Fruit fly (Drosophila melanogaster) whole organism, embryonic: ENCODE measurements around the gene sage.

Source experiments
- Ada2b ChIP-seq: fragments of 200-800 bp; sonication (Bioruptor generic); IDR thresholded peaks from 2 replicates; pipeline ENCODE4 v1.3.6; 2022; ENCODE audit warnings: missing biosample characterization, missing genetic modification characterization
- Antp ChIP-seq: fragments of 200-800 bp; sonication (Bioruptor generic); optimal IDR thresholded peaks from 3 replicates; lab custom pipeline; 2016; ENCODE audit warnings: missing biosample characterization, missing genetic modification characterization
- B-H2 ChIP-seq: fragments of 200-800 bp; sonication (Bioruptor generic); optimal IDR thresholded peaks from 2 replicates; lab custom pipeline; 2018; ENCODE audit warnings: missing biosample characterization, mild to moderate bottlenecking, missing genetic modification characterization
- BEAF-32 ChIP-seq: fragments of 200-800 bp; sonication (Bioruptor generic); optimal IDR thresholded peaks from 3 replicates; lab custom pipeline; 2017; ENCODE audit warnings: missing biosample characterization, missing genetic modification characterization, mild to moderate bottlenecking, moderate library complexity, missing genetic modification reagents
- CG12219 ChIP-seq: fragments of 200-800 bp; sonication (Bioruptor generic); optimal IDR thresholded peaks from 3 replicates; lab custom pipeline; 2018; ENCODE audit warnings: missing biosample characterization, mild to moderate bottlenecking, missing genetic modification characterization
- CG12236 ChIP-seq: fragments of 200-800 bp; sonication (Bioruptor generic); optimal IDR thresholded peaks from 2 replicates; lab custom pipeline; 2016; ENCODE audit warnings: missing biosample characterization, missing genetic modification characterization
- CG12769 ChIP-seq: fragments of 200-800 bp; sonication (Bioruptor generic); optimal IDR thresholded peaks from 2 replicates; lab custom pipeline; 2019; ENCODE audit warnings: missing biosample characterization, mild to moderate bottlenecking, missing genetic modification characterization, moderate library complexity
- CG12942 ChIP-seq: fragments of 200-800 bp; sonication (Bioruptor generic); optimal IDR thresholded peaks from 3 replicates; lab custom pipeline; 2016; ENCODE audit warnings: missing biosample characterization, missing genetic modification characterization
- CG14014 ChIP-seq: fragments of 200-800 bp; sonication (Bioruptor generic); IDR thresholded peaks from 2 replicates; pipeline ENCODE4 v1.3.6; 2022; ENCODE audit warnings: missing biosample characterization, missing genetic modification characterization
- CG15011 ChIP-seq: fragments of 200-800 bp; sonication (Bioruptor generic); optimal IDR thresholded peaks from 3 replicates; lab custom pipeline; 2018; ENCODE audit warnings: missing biosample characterization, mild to moderate bottlenecking, missing genetic modification characterization
- CG1602 ChIP-seq: fragments of 200-800 bp; sonication (Bioruptor generic); optimal IDR thresholded peaks from 3 replicates; lab custom pipeline; 2016; ENCODE audit warnings: missing biosample characterization, missing genetic modification characterization
- CG16779 ChIP-seq: fragments of 200-800 bp; sonication (Bioruptor generic); IDR thresholded peaks from 2 replicates; pipeline ENCODE4 v1.3.6; 2022; ENCODE audit warnings: missing biosample characterization, missing genetic modification characterization
- CG16863 ChIP-seq: fragments of 200-800 bp; sonication (Bioruptor generic); optimal IDR thresholded peaks from 3 replicates; lab custom pipeline; 2016; ENCODE audit warnings: missing biosample characterization, missing genetic modification characterization
- CG17802 ChIP-seq: fragments of 200-800 bp; sonication (Bioruptor generic); optimal IDR thresholded peaks from 2 replicates; lab custom pipeline; 2018; ENCODE audit warnings: missing biosample characterization, mild to moderate bottlenecking, missing genetic modification characterization, moderate library complexity
- CG17829 ChIP-seq: fragments of 200-800 bp; optimal IDR thresholded peaks from 2 replicates; lab custom pipeline; 2019; ENCODE audit warnings: missing biosample characterization, mild to moderate bottlenecking, missing genetic modification characterization, moderate library complexity
- CG17912 ChIP-seq: fragments of 200-800 bp; sonication (Bioruptor generic); optimal IDR thresholded peaks from 2 replicates; lab custom pipeline; 2018; ENCODE audit warnings: missing biosample characterization, mild to moderate bottlenecking, missing genetic modification characterization
- CG2116 ChIP-seq: fragments of 200-800 bp; sonication (Bioruptor generic); optimal IDR thresholded peaks from 3 replicates; lab custom pipeline; 2018; ENCODE audit warnings: missing biosample characterization, mild to moderate bottlenecking, missing genetic modification characterization
- CG32532 ChIP-seq: fragments of 200-800 bp; sonication (Bioruptor generic); IDR thresholded peaks from 2 replicates; pipeline ENCODE4 v1.3.6; 2022; ENCODE audit warnings: missing biosample characterization, missing genetic modification characterization
- CG32772 ChIP-seq: fragments of 200-800 bp; sonication (Bioruptor generic); IDR thresholded peaks from 2 replicates; pipeline ENCODE4 v1.3.6; 2022; ENCODE audit warnings: missing biosample characterization, missing genetic modification characterization
- CG3995 ChIP-seq: fragments of 200-800 bp; sonication (Bioruptor generic); optimal IDR thresholded peaks from 3 replicates; lab custom pipeline; 2016; ENCODE audit warnings: missing biosample characterization, missing genetic modification characterization
- CG4282 ChIP-seq: fragments of 200-800 bp; sonication (Bioruptor generic); optimal IDR thresholded peaks from 2 replicates; lab custom pipeline; 2016; ENCODE audit warnings: missing biosample characterization, missing genetic modification characterization
- CG4360 ChIP-seq: fragments of 200-800 bp; sonication (Bioruptor generic); IDR thresholded peaks from 2 replicates; pipeline ENCODE4 v1.3.6; 2022; ENCODE audit warnings: missing biosample characterization, missing genetic modification characterization
- CG5245 ChIP-seq: fragments of 200-800 bp; sonication (Bioruptor generic); optimal IDR thresholded peaks from 3 replicates; lab custom pipeline; 2016; ENCODE audit warnings: missing biosample characterization, missing genetic modification characterization
- CG6175 ChIP-seq: fragments of 200-800 bp; sonication (Bioruptor generic); IDR thresholded peaks from 3 replicates; pipeline ENCODE4 v1.3.6; 2022; ENCODE audit warnings: missing biosample characterization, missing genetic modification characterization
- CG6813 ChIP-seq: fragments of 200-800 bp; sonication (Bioruptor generic); optimal IDR thresholded peaks from 2 replicates; lab custom pipeline; 2017; ENCODE audit warnings: missing biosample characterization, missing genetic modification characterization, mild to moderate bottlenecking, moderate library complexity, missing genetic modification reagents
- CG7556 ChIP-seq: fragments of 200-800 bp; sonication (Bioruptor generic); optimal IDR thresholded peaks from 2 replicates; lab custom pipeline; 2017; ENCODE audit warnings: missing biosample characterization, mild to moderate bottlenecking, missing genetic modification characterization
- CG8765 ChIP-seq: fragments of 200-800 bp; sonication (Bioruptor generic); IDR thresholded peaks from 2 replicates; pipeline ENCODE4 v1.3.6; 2022; ENCODE audit warnings: missing biosample characterization, missing genetic modification characterization
- CG9876 ChIP-seq: fragments of 200-800 bp; sonication (Bioruptor generic); optimal IDR thresholded peaks from 2 replicates; lab custom pipeline; 2016; ENCODE audit warnings: missing biosample characterization, missing genetic modification characterization
- CkIIα-i1 ChIP-seq: fragments of 200-800 bp; sonication (Bioruptor generic); IDR thresholded peaks from 2 replicates; pipeline ENCODE4 v1.3.6; 2022; ENCODE audit warnings: missing biosample characterization, missing genetic modification characterization
- Dfd ChIP-seq, 2 experiments: fragments of >200 bp; optimal IDR thresholded peaks; 2 replicates each; lab custom pipeline; 2017; ENCODE audit warnings: missing biosample characterization in 2 of 2, missing genetic modification characterization in 2 of 2
- Doc3 ChIP-seq: fragments of 200-800 bp; sonication (Bioruptor generic); IDR thresholded peaks from 3 replicates; pipeline ENCODE4 v1.3.6; 2022; ENCODE audit warnings: missing biosample characterization, missing genetic modification characterization; ENCODE audit not compliant: partially characterized antibody
- GATAe ChIP-seq: fragments of 200-800 bp; sonication (Bioruptor generic); conservative IDR thresholded peaks from 2 replicates; pipeline ENCODE4 v1.3.6; 2022; ENCODE audit warnings: missing biosample characterization, missing genetic modification characterization
- HmgD ChIP-seq: fragments of 200-800 bp; sonication (Bioruptor generic); optimal IDR thresholded peaks from 3 replicates; lab custom pipeline; 2016; ENCODE audit warnings: missing biosample characterization, missing genetic modification characterization
- Mes4 ChIP-seq: fragments of 200-800 bp; sonication (Bioruptor generic); optimal IDR thresholded peaks from 2 replicates; lab custom pipeline; 2016; ENCODE audit warnings: missing biosample characterization, missing genetic modification characterization
- Sry-δ ChIP-seq: fragments of 200-800 bp; sonication (Bioruptor generic); optimal IDR thresholded peaks from 2 replicates; lab custom pipeline; 2016; ENCODE audit warnings: missing biosample characterization, missing genetic modification characterization
- YL-1 ChIP-seq: fragments of 200-800 bp; sonication (Bioruptor generic); optimal IDR thresholded peaks from 3 replicates; lab custom pipeline; 2017; ENCODE audit warnings: missing biosample characterization, mild to moderate bottlenecking, missing genetic modification characterization
- bcd ChIP-seq: fragments of 200-800 bp; sonication (Bioruptor generic); optimal IDR thresholded peaks from 2 replicates; lab custom pipeline; 2017; ENCODE audit warnings: missing biosample characterization, mild to moderate bottlenecking, missing genetic modification characterization
- dimm ChIP-seq: fragments of 200-800 bp; sonication (Bioruptor generic); IDR thresholded peaks from 2 replicates; pipeline ENCODE4 v1.3.6; 2022; ENCODE audit warnings: missing biosample characterization, missing genetic modification characterization
- disco-r ChIP-seq: fragments of 200-800 bp; sonication (Bioruptor generic); optimal IDR thresholded peaks from 2 replicates; lab custom pipeline; 2016; ENCODE audit warnings: missing biosample characterization, missing genetic modification characterization
- ems ChIP-seq: fragments of 200-800 bp; sonication (Bioruptor generic); optimal IDR thresholded peaks from 3 replicates; lab custom pipeline; 2016; ENCODE audit warnings: missing biosample characterization, missing genetic modification characterization
- fd96Cb ChIP-seq: fragments of 200-800 bp; sonication (Bioruptor generic); optimal IDR thresholded peaks from 2 replicates; lab custom pipeline; 2018; ENCODE audit warnings: missing biosample characterization, mild to moderate bottlenecking, missing genetic modification characterization, moderate library complexity
- fu2 ChIP-seq: fragments of 200-800 bp; sonication (Bioruptor generic); optimal IDR thresholded peaks from 2 replicates; lab custom pipeline; 2016; ENCODE audit warnings: missing biosample characterization, missing genetic modification characterization
- gfzf ChIP-seq: fragments of 200-800 bp; sonication (Bioruptor generic); optimal IDR thresholded peaks from 2 replicates; lab custom pipeline; 2016; ENCODE audit warnings: missing biosample characterization, mild to moderate bottlenecking, missing genetic modification characterization, moderate library complexity
- kay ChIP-seq: fragments of 200-800 bp; sonication (Bioruptor generic); optimal IDR thresholded peaks from 2 replicates; lab custom pipeline; 2016; ENCODE audit warnings: missing biosample characterization, missing genetic modification characterization
- lab ChIP-seq: fragments of 200-800 bp; sonication (Bioruptor generic); optimal IDR thresholded peaks from 3 replicates; lab custom pipeline; 2017; ENCODE audit warnings: missing biosample characterization, missing genetic modification characterization, mild to moderate bottlenecking, moderate library complexity, missing genetic modification reagents
- mam ChIP-seq: fragments of 200-800 bp; sonication (Bioruptor generic); optimal IDR thresholded peaks from 3 replicates; lab custom pipeline; 2016; ENCODE audit warnings: missing biosample characterization, missing genetic modification characterization
- nerfin-2 ChIP-seq: fragments of 200-800 bp; sonication (Bioruptor generic); IDR thresholded peaks from 2 replicates; pipeline ENCODE4 v1.3.6; 2022; ENCODE audit warnings: missing biosample characterization, missing genetic modification characterization; ENCODE audit not compliant: partially characterized antibody
- org-1 ChIP-seq: fragments of 200-800 bp; sonication (Bioruptor generic); optimal IDR thresholded peaks from 2 replicates; lab custom pipeline; 2017; ENCODE audit warnings: missing biosample characterization, missing genetic modification characterization
- pfk ChIP-seq: fragments of 200-800 bp; sonication (Bioruptor generic); optimal IDR thresholded peaks from 2 replicates; lab custom pipeline; 2018; ENCODE audit warnings: missing biosample characterization, mild to moderate bottlenecking, missing genetic modification characterization, moderate library complexity
- shn ChIP-seq: fragments of 200-800 bp; sonication (Bioruptor generic); optimal IDR thresholded peaks from 3 replicates; lab custom pipeline; 2016; ENCODE audit warnings: missing biosample characterization, missing genetic modification characterization
- tio ChIP-seq: fragments of 200-800 bp; sonication (Bioruptor generic); optimal IDR thresholded peaks from 2 replicates; lab custom pipeline; 2017; ENCODE audit warnings: missing biosample characterization, missing genetic modification characterization, inconsistent platforms
- zfh2 ChIP-seq: fragments of 200-800 bp; sonication (Bioruptor generic); optimal IDR thresholded peaks from 2 replicates; lab custom pipeline; 2016; ENCODE audit warnings: missing biosample characterization, missing genetic modification characterization

sage gene

dm6 chr3R:9224807-9225206 lies 39.1 kb downstream of the sage start (continued):
- peak; percentile 31 for TF ChIP-seq CG12236
- TF ChIP-seq CG17912 (GFP tag; lab: Kevin White, UChicago): no peak
- TF ChIP-seq CG17802 (tag; lab: Kevin White, UChicago): peak; percentile 8
- TF ChIP-seq CG17829 (tag; lab: Kevin White, UChicago): peak; percentile 86
- peak; percentile 16 for TF ChIP-seq ems (GFP tag; lab: Kevin White, UChicago)
- TF ChIP-seq CG8765 (GFP tag; lab: Robert Waterston, UW): 0 out of 2 replicates have a peak, but pooled peaks have one; percentile 9
- TF ChIP-seq Doc3 (GFP tag; lab: Robert Waterston, UW): no peak
- TF ChIP-seq disco-r: no peak
- peak; percentile 42 for TF ChIP-seq Mes4 (GFP tag; lab: Kevin White, UChicago)
- no peak for TF ChIP-seq nerfin-2 (GFP tag; lab: Robert Waterston, UW)
- TF ChIP-seq YL-1 (GFP tag; lab: Kevin White, UChicago): no peak
- TF ChIP-seq CG12219 (GFP tag; lab: Kevin White, UChicago): no peak
- peak; percentile 34 for TF ChIP-seq mam (GFP tag; lab: Kevin White, UChicago)
- no peak for TF ChIP-seq org-1 (GFP tag; lab: Kevin White, UChicago)
- TF ChIP-seq CG6813: peak; percentile 55
- TF ChIP-seq CG4282 (GFP tag; lab: Kevin White, UChicago): no peak
- 0 out of 2 replicates have a peak, but pooled peaks have one; percentile 6 for TF ChIP-seq CG4360 (GFP tag; lab: Robert Waterston, UW)
- peak; percentile 26 for TF ChIP-seq CG2116 (GFP tag; lab: Kevin White, UChicago)
- TF ChIP-seq CG15011 (GFP tag; lab: Kevin White, UChicago): no peak
- TF ChIP-seq kay (GFP tag; lab: Kevin White, UChicago): peak; percentile 47
- TF ChIP-seq CG12942 (GFP tag; lab: Kevin White, UChicago): peak; percentile 57
- TF ChIP-seq shn (GFP tag; lab: Kevin White, UChicago): peak; percentile 39
- peak; percentile 53 for TF ChIP-seq CG5245
- TF ChIP-seq CG14014 (GFP tag; lab: Robert Waterston, UW): peak; percentile 17; the same call in 1 of the 2 replicates
- peak; percentile 26 for TF ChIP-seq Sry-δ
- no peak for TF ChIP-seq Dfd (GFP tag; optimal IDR thresholded peaks at IDR 0.05; lab: Kevin White, UChicago)
- TF ChIP-seq CkIIα-i1 (GFP tag; lab: Robert Waterston, UW): no peak
- peak; percentile 49 for TF ChIP-seq bcd (GFP tag; lab: Kevin White, UChicago)
- no peak for TF ChIP-seq gfzf (GFP tag; lab: Kevin White, UChicago)
- peak; percentile 69 for TF ChIP-seq CG32532 (GFP tag; lab: Robert Waterston, UW)
- TF ChIP-seq CG16863 (GFP tag; lab: Kevin White, UChicago): peak; percentile 59
- TF ChIP-seq fd96Cb (tag; lab: Kevin White, UChicago): peak; percentile 82
- no peak for TF ChIP-seq CG3995 (GFP tag; lab: Kevin White, UChicago)
- TF ChIP-seq dimm: no peak
- TF ChIP-seq GATAe (GFP tag; lab: Robert Waterston, UW): no peak
- TF ChIP-seq tio (GFP tag; lab: Kevin White, UChicago): peak; percentile 42
- peak; percentile 70 for TF ChIP-seq CG1602 (GFP tag; lab: Kevin White, UChicago)
- TF ChIP-seq BEAF-32 (GFP tag; lab: Kevin White, UChicago): no peak
- TF ChIP-seq lab (GFP tag; lab: Kevin White, UChicago): peak; percentile 75
- peak; percentile 42 for TF ChIP-seq fu2 (GFP tag; lab: Kevin White, UChicago)
- TF ChIP-seq HmgD (GFP tag; lab: Kevin White, UChicago): no peak
- no peak for TF ChIP-seq pfk (GFP tag; lab: Kevin White, UChicago)
- TF ChIP-seq CG32772 (GFP tag; lab: Robert Waterston, UW): peak; percentile 64
- no peak for TF ChIP-seq B-H2 (GFP tag; lab: Kevin White, UChicago)
- peak; percentile 64 for TF ChIP-seq CG7556
- no peak for TF ChIP-seq CG6175 (GFP tag; lab: Robert Waterston, UW)
- no peak for TF ChIP-seq CG9876 (GFP tag; lab: Kevin White, UChicago)
- TF ChIP-seq Antp (GFP tag; lab: Kevin White, UChicago): peak; percentile 17
- TF ChIP-seq Ada2b (GFP tag; lab: Robert Waterston, UW): peak; percentile 51
- no peak for TF ChIP-seq CG16779 (GFP tag; lab: Robert Waterston, UW)
- TF ChIP-seq zfh2 (GFP tag; lab: Kevin White, UChicago): no peak
- TF ChIP-seq CG12769: peak; percentile 29
